Worm (Caenorhabditis elegans) whole organism, L2 larva: ENCODE data around the gene F53F8.5.
A peak's percentile ranks its signal among the peaks of the same experiment; 100 is the strongest.

ENCODE experiments used
- C34F6.9 ChIP-seq: fragments of 150-350 bp; optimal IDR thresholded peaks from 2 replicates; lab custom pipeline; 2014; ENCODE audit warnings: missing biosample characterization, missing genetic modification characterization
- F13H6.1 ChIP-seq: sonication (generic microtip); optimal IDR thresholded peaks from 2 replicates; lab custom pipeline; 2016; ENCODE audit warnings: missing genetic modification characterization, missing compliant biosample characterization
- alr-1 ChIP-seq: fragments of 150-350 bp; optimal IDR thresholded peaks from 2 replicates; lab custom pipeline; 2014; ENCODE audit warnings: missing biosample characterization, missing genetic modification characterization
- aly-2 ChIP-seq: fragments of 150-350 bp; optimal IDR thresholded peaks from 2 replicates; lab custom pipeline; 2014; ENCODE audit warnings: missing biosample characterization, missing genetic modification characterization
- ceh-16 ChIP-seq: fragments of 150-350 bp; optimal IDR thresholded peaks from 2 replicates; lab custom pipeline; 2014; ENCODE audit warnings: missing biosample characterization, missing genetic modification characterization
- ceh-82 ChIP-seq: fragments of 150-350 bp; optimal IDR thresholded peaks from 2 replicates; lab custom pipeline; 2014; ENCODE audit warnings: missing biosample characterization, missing genetic modification characterization
- crh-2 ChIP-seq: sonication (generic microtip); optimal IDR thresholded peaks from 2 replicates; lab custom pipeline; 2017; ENCODE audit warnings: missing biosample characterization, missing genetic modification characterization
- dmd-4 ChIP-seq: sonication (generic microtip); optimal IDR thresholded peaks from 2 replicates; lab custom pipeline; 2017; ENCODE audit warnings: missing biosample characterization, missing genetic modification characterization
- egl-27 ChIP-seq: sonication (generic microtip); optimal IDR thresholded peaks from 3 replicates; lab custom pipeline; 2017; ENCODE audit warnings: missing biosample characterization, missing genetic modification reagents, missing genetic modification characterization
- elt-1 ChIP-seq: fragments of 150-350 bp; optimal IDR thresholded peaks from 2 replicates; lab custom pipeline; 2014; ENCODE audit warnings: missing biosample characterization, missing genetic modification characterization
- elt-3 ChIP-seq: sonication (generic microtip); optimal IDR thresholded peaks from 2 replicates; lab custom pipeline; 2017; ENCODE audit warnings: missing biosample characterization, missing genetic modification characterization
- gmeb-1 ChIP-seq: fragments of 150-350 bp; optimal IDR thresholded peaks from 2 replicates; lab custom pipeline; 2014; ENCODE audit warnings: missing biosample characterization, missing genetic modification characterization
- lin-13 ChIP-seq: fragments of 150-350 bp; optimal IDR thresholded peaks from 2 replicates; lab custom pipeline; 2014; ENCODE audit warnings: missing biosample characterization, missing genetic modification reagents, missing genetic modification characterization
- lsy-2 ChIP-seq, 2 experiments: fragments of 150-350 bp in 1 of 2; sonication (generic microtip) in 1 of 2; optimal IDR thresholded peaks; 2 replicates each; lab custom pipeline; 2014 to 2017; ENCODE audit warnings: missing biosample characterization in 2 of 2, missing genetic modification characterization in 2 of 2
- mbf-1 ChIP-seq: sonication (generic microtip); optimal IDR thresholded peaks from 2 replicates; lab custom pipeline; 2017; ENCODE audit warnings: missing biosample characterization, missing genetic modification characterization
- mdl-1 ChIP-seq, 2 experiments: fragments of 150-350 bp in 1 of 2; sonication (generic microtip) in 1 of 2; optimal IDR thresholded peaks; 2 replicates each; lab custom pipeline; 2017; ENCODE audit warnings: missing biosample characterization in 2 of 2, missing genetic modification characterization in 2 of 2
- nhr-10 ChIP-seq: sonication (generic microtip); optimal IDR thresholded peaks from 2 replicates; lab custom pipeline; 2017; ENCODE audit warnings: missing biosample characterization, missing genetic modification characterization
- nhr-11 ChIP-seq: fragments of 150-350 bp; optimal IDR thresholded peaks from 2 replicates; lab custom pipeline; 2014; ENCODE audit warnings: missing biosample characterization, missing genetic modification characterization
- nhr-129 ChIP-seq: fragments of 150-350 bp; optimal IDR thresholded peaks from 2 replicates; lab custom pipeline; 2014; ENCODE audit warnings: missing biosample characterization, missing genetic modification characterization
- nhr-21 ChIP-seq: fragments of 150-350 bp; optimal IDR thresholded peaks from 2 replicates; lab custom pipeline; 2014; ENCODE audit warnings: missing biosample characterization, missing genetic modification characterization
- nhr-23 ChIP-seq: fragments of 150-350 bp; optimal IDR thresholded peaks from 2 replicates; lab custom pipeline; 2014; ENCODE audit warnings: missing biosample characterization, missing genetic modification reagents, missing genetic modification characterization
- nhr-25 ChIP-seq: fragments of 150-350 bp; sonication (generic microtip); optimal IDR thresholded peaks from 3 replicates; lab custom pipeline; 2014; ENCODE audit warnings: missing biosample characterization, missing genetic modification characterization
- peb-1 ChIP-seq: fragments of 150-350 bp; optimal IDR thresholded peaks from 2 replicates; lab custom pipeline; 2014; ENCODE audit warnings: missing biosample characterization, missing genetic modification characterization
- sem-4 ChIP-seq: fragments of 150-350 bp; optimal IDR thresholded peaks from 2 replicates; lab custom pipeline; 2014; ENCODE audit warnings: missing biosample characterization, missing genetic modification reagents, missing genetic modification characterization
- skn-1 ChIP-seq: sonication (generic microtip); optimal IDR thresholded peaks from 2 replicates; lab custom pipeline; 2017; ENCODE audit warnings: missing biosample characterization, missing genetic modification characterization
- sma-3 ChIP-seq: sonication (generic microtip); optimal IDR thresholded peaks from 2 replicates; lab custom pipeline; 2016; ENCODE audit warnings: missing genetic modification reagents, missing genetic modification characterization, missing compliant biosample characterization
- sma-9 ChIP-seq, 2 experiments: fragments of 150-350 bp in 1 of 2; sonication (generic microtip) in 1 of 2; optimal IDR thresholded peaks; 2 replicates each; lab custom pipeline; 2014 to 2016; ENCODE audit warnings: missing genetic modification characterization in 2 of 2, mild to moderate bottlenecking in 1 of 2, missing biosample characterization in 1 of 2, missing compliant biosample characterization in 1 of 2, missing genetic modification reagents in 1 of 2, moderate library complexity in 1 of 2
- unc-39 ChIP-seq: fragments of 150-350 bp; optimal IDR thresholded peaks from 2 replicates; lab custom pipeline; 2014; ENCODE audit warnings: missing biosample characterization, missing genetic modification characterization
- unc-55 ChIP-seq: fragments of 150-350 bp; sonication (generic microtip); optimal IDR thresholded peaks from 3 replicates; lab custom pipeline; 2014; ENCODE audit warnings: missing biosample characterization, missing genetic modification reagents, missing genetic modification characterization
- unc-62 ChIP-seq: fragments of 150-350 bp; optimal IDR thresholded peaks from 2 replicates; lab custom pipeline; 2014; ENCODE audit warnings: missing biosample characterization, missing genetic modification reagents, missing genetic modification characterization
- zag-1 ChIP-seq: fragments of 150-350 bp; optimal IDR thresholded peaks from 2 replicates; lab custom pipeline; 2014; ENCODE audit warnings: missing biosample characterization, missing genetic modification characterization
- ztf-1 ChIP-seq: fragments of 200-800 bp; sonication (Bioruptor generic); conservative IDR thresholded peaks from 2 replicates; pipeline ENCODE4 v1.3.6; 2022; ENCODE audit warnings: missing genetic modification characterization, missing compliant biosample characterization
- ztf-11 ChIP-seq: sonication (generic microtip); optimal IDR thresholded peaks from 2 replicates; lab custom pipeline; 2017; ENCODE audit warnings: missing biosample characterization, missing genetic modification characterization
- ztf-4 ChIP-seq: fragments of 150-350 bp; optimal IDR thresholded peaks from 2 replicates; lab custom pipeline; 2014; ENCODE audit warnings: missing biosample characterization, missing genetic modification characterization

Gene F53F8.5

DNA sequence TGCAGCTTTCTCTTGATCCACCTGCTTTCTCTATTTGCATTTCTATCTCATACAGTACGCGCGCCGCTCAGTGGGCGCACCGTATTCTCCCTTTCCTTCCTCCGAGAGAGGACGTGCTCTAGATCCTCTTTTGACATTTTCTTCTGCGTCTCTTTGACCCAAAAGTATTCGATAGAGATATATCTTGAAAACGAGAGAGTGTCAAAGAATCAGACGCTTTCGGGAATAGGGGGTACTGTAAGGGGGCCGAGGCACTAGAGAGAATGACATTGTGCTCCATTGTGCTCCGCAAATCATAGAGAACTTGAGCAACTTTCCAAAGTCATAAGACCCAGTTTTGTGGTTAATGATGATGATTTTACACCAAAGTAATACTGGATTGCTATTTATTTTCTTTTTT, 45.2 kb upstream of the F53F8.5 start:
- TF ChIP-seq F13H6.1 (tag; lab: Kevin White, UChicago) (peak; percentile 52), sma-9 (GFP tag; optimal IDR thresholded peaks at IDR 0.05; lab: Kevin White, UChicago) (peak; percentile 15), sma-9 (tag; optimal IDR thresholded peaks at IDR 0.05; lab: Kevin White, UChicago) (no peak), ztf-11 (tag; lab: Kevin White, UChicago) (no peak), egl-27 (tag; lab: Kevin White, UChicago) (no peak), lsy-2 (tag; optimal IDR thresholded peaks at IDR 0.05; lab: Kevin White, UChicago) (peak in 1 of 2 experiments; percentile 0), ztf-1 (GFP tag; lab: Robert Waterston, UW) (no peak), nhr-129 (tag; lab: Kevin White, UChicago) (peak; percentile 49), nhr-21 (tag; lab: Kevin White, UChicago) (no peak), elt-3 (tag; lab: Kevin White, UChicago) (no peak)

DNA sequence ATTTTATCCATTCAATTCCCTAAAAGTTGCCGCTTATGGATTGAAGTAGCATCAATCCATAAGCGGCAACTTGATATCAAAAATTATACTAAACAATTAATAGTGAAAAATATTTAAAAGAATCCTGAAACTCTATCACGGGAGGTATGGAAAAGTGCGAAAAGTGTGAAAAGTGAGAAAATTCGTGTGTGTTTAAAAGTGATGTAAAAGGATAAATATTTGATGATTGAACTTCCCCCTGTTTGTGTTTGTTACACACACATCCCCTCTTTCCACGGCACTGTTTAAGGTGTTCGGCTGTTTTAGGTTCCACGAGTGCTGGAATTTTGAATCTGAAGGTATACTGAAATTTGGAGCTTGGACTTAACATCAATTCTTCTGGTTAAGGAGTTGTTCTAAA, 44.1 kb upstream of the F53F8.5 start:
- TF ChIP-seq gmeb-1 (tag; lab: Kevin White, UChicago) (no peak), skn-1 (tag; lab: Kevin White, UChicago) (no peak), elt-1 (tag; lab: Kevin White, UChicago) (no peak), sma-3 (GFP tag; lab: Kevin White, UChicago) (no peak), sem-4 (tag; lab: Kevin White, UChicago) (no peak), mbf-1 (tag; lab: Kevin White, UChicago) (no peak), lin-13 (GFP tag; lab: Kevin White, UChicago) (no peak), aly-2 (tag; lab: Kevin White, UChicago) (no peak), nhr-10 (tag; lab: Kevin White, UChicago) (no peak), ztf-4 (tag; lab: Kevin White, UChicago) (no peak), nhr-23 (no peak), C34F6.9 (tag; lab: Kevin White, UChicago) (no peak), F13H6.1 (tag; lab: Kevin White, UChicago) (no peak)

DNA sequence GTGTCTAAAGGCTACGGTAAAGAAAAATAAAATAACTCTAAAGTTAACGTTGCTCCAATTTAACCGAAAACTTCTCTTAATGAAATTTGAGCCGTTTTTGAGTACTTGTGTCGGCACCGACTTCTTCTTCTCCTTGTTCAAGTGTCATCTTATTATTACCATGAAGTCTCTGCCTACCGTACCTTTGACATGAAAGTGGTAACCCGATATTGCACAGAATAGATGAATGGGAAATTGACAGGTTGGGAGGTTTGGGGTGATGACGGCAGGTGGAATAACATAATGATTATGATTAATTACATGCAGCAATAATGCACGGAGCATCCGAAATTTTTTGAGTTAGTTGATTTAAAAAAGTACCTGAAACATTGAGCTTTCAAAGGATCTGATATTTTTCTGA, 43.0 kb upstream of the F53F8.5 start:
- no peak for TF ChIP-seq ceh-16 (tag; lab: Kevin White, UChicago)
- no peak for TF ChIP-seq ceh-82 (tag; lab: Kevin White, UChicago)
- peak; percentile 41 for TF ChIP-seq F13H6.1 (tag; lab: Kevin White, UChicago)

DNA sequence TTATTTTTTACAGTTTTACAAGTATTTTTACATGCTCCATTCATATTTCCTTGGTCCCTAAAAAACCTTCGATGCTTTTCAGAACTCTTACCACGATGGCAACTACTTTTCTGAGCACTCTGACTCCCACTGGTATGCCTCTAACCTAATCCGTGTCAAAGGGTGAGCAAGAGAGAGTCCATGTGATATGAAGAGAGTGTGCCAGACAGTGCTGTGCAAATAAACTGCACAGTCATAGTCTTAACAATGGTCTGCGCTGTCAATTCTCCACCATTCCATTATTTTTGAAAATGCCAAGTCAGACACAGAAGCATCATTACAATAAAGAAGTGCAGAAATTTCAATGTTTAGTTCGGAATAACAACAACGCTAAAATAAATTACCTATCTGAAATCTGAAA, 41.4 kb upstream of the F53F8.5 start:
- TF ChIP-seq alr-1 (tag; lab: Kevin White, UChicago): no peak
- no peak for TF ChIP-seq mdl-1 (tag; optimal IDR thresholded peaks at IDR 0.05; lab: Kevin White, UChicago)
- peak; percentile 26 for TF ChIP-seq F13H6.1 (tag; lab: Kevin White, UChicago)
- TF ChIP-seq, all 48 proteins: peak for 1

DNA sequence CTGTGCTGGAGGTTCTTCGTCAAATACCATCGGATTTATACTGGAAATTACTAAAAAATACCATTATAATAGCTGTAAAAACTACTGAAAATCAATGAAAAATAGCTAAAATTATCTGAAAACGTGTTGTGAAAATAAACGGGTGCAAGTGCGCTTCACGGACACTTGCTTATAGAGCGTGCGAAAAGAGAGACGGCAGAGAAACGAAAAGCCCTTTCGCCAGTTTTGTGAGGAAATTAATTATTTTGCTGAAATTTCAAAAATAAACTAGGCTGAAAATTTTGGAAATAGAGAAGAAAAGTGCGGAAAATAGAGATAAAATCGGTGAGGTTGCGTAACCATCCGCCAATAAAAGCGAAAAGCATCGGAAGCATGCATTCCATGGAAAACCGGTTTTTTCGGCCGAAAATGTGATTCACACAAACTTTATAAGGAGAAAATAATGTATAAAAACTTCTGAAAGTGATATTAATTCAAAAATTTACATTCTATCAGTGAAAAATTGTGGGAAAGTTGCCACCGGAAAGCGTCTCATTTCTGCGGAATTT, 40.5 kb upstream of the F53F8.5 start, which contains the start of gene dnj-25:
dnj-25 (minus strand) TSS at position 57 of the 548 bp plus-strand sequence.
- TF ChIP-seq C34F6.9 (tag; lab: Kevin White, UChicago) (peak; percentile 46), sma-3 (GFP tag; lab: Kevin White, UChicago) (no peak), unc-55 (GFP tag; lab: Kevin White, UChicago) (peak; percentile 54), lin-13 (GFP tag; lab: Kevin White, UChicago) (peak; percentile 30), nhr-23 (no peak), mbf-1 (tag; lab: Kevin White, UChicago) (no peak), aly-2 (tag; lab: Kevin White, UChicago) (no peak), peb-1 (tag; lab: Kevin White, UChicago) (no peak), skn-1 (tag; lab: Kevin White, UChicago) (no peak), F13H6.1 (tag; lab: Kevin White, UChicago) (no peak), nhr-11 (tag; lab: Kevin White, UChicago) (no peak), lsy-2 (tag; optimal IDR thresholded peaks at IDR 0.05; lab: Kevin White, UChicago) (peak in 1 of 2 experiments; percentile 47), ztf-11 (tag; lab: Kevin White, UChicago) (no peak), unc-39 (tag; lab: Kevin White, UChicago) (no peak), dmd-4 (no peak), crh-2 (tag; lab: Kevin White, UChicago) (no peak), zag-1 (tag; lab: Kevin White, UChicago) (no peak), ztf-1 (GFP tag; lab: Robert Waterston, UW) (no peak), nhr-25 (no peak), unc-62 (GFP tag; lab: Kevin White, UChicago) (no peak), elt-1 (tag; lab: Kevin White, UChicago) (no peak), nhr-129 (tag; lab: Kevin White, UChicago) (peak; percentile 10)
